Fruit fly (Drosophila melanogaster) whole organism, embryonic: ENCODE results near the gene CG4004.

Experiments
- CG11723 ChIP-seq: fragments of 200-800 bp; sonication (Bioruptor generic); optimal IDR thresholded peaks from 2 replicates; lab custom pipeline; 2017; ENCODE audit warnings: missing biosample characterization, mild to moderate bottlenecking, missing genetic modification characterization
- CG12104 ChIP-seq: fragments of 200-800 bp; sonication (Bioruptor generic); optimal IDR thresholded peaks from 3 replicates; lab custom pipeline; 2016; ENCODE audit warnings: missing biosample characterization, missing genetic modification characterization
- CG12299 ChIP-seq: fragments of 200-800 bp; sonication (Bioruptor generic); optimal IDR thresholded peaks from 2 replicates; lab custom pipeline; 2018; ENCODE audit warnings: missing biosample characterization, mild to moderate bottlenecking, missing genetic modification characterization
- CG14441 ChIP-seq: fragments of 200-800 bp; sonication (Bioruptor generic); IDR thresholded peaks from 2 replicates; pipeline ENCODE4 v1.3.6; 2022; ENCODE audit warnings: missing biosample characterization, missing genetic modification characterization
- CG15011 ChIP-seq: fragments of 200-800 bp; sonication (Bioruptor generic); optimal IDR thresholded peaks from 3 replicates; lab custom pipeline; 2018; ENCODE audit warnings: missing biosample characterization, mild to moderate bottlenecking, missing genetic modification characterization
- CG17361 ChIP-seq: fragments of 200-800 bp; sonication (Bioruptor generic); IDR thresholded peaks from 3 replicates; pipeline ENCODE4 v1.3.6; 2022; ENCODE audit warnings: missing biosample characterization, missing genetic modification characterization
- CG18599 ChIP-seq: fragments of 200-800 bp; sonication (Bioruptor generic); optimal IDR thresholded peaks from 3 replicates; lab custom pipeline; 2017; ENCODE audit warnings: missing biosample characterization, missing genetic modification characterization, mild to moderate bottlenecking, moderate library complexity, missing genetic modification reagents
- CG2202 ChIP-seq: fragments of 200-800 bp; sonication (Bioruptor generic); optimal IDR thresholded peaks from 2 replicates; lab custom pipeline; 2018; ENCODE audit warnings: missing biosample characterization, mild to moderate bottlenecking, missing genetic modification characterization
- CG31441 ChIP-seq: fragments of 200-800 bp; sonication (Bioruptor generic); IDR thresholded peaks from 2 replicates; pipeline ENCODE4 v1.3.6; 2022; ENCODE audit warnings: missing biosample characterization, missing genetic modification characterization
- CG33557 ChIP-seq: fragments of 200-800 bp; sonication (Bioruptor generic); optimal IDR thresholded peaks from 2 replicates; lab custom pipeline; 2019; ENCODE audit warnings: missing biosample characterization, mild to moderate bottlenecking, missing genetic modification characterization, moderate library complexity
- CG34224 ChIP-seq: fragments of 200-800 bp; sonication (Bioruptor generic); IDR thresholded peaks from 3 replicates; pipeline ENCODE4 v1.3.6; 2022; ENCODE audit warnings: missing biosample characterization, missing genetic modification characterization; ENCODE audit not compliant: partially characterized antibody
- CG6272 ChIP-seq: fragments of 200-800 bp; sonication (Bioruptor generic); IDR thresholded peaks from 2 replicates; pipeline ENCODE4 v1.3.6; 2022; ENCODE audit warnings: missing biosample characterization, missing genetic modification characterization
- CG6854 ChIP-seq: fragments of 200-800 bp; sonication (Bioruptor generic); optimal IDR thresholded peaks from 3 replicates; lab custom pipeline; 2017; ENCODE audit warnings: missing biosample characterization, mild to moderate bottlenecking, missing genetic modification characterization
- CG7745 ChIP-seq: fragments of 200-800 bp; sonication (Bioruptor generic); optimal IDR thresholded peaks from 2 replicates; lab custom pipeline; 2018; ENCODE audit warnings: missing biosample characterization, mild to moderate bottlenecking, missing genetic modification characterization, moderate library complexity
- CG9817 ChIP-seq: fragments of 200-800 bp; sonication (Bioruptor generic); optimal IDR thresholded peaks from 2 replicates; lab custom pipeline; 2018; ENCODE audit warnings: missing biosample characterization, mild to moderate bottlenecking, missing genetic modification characterization, moderate library complexity
- Dll ChIP-seq: fragments of 200-800 bp; sonication (Bioruptor generic); IDR thresholded peaks from 4 replicates; pipeline ENCODE4 v1.3.6; 2022; ENCODE audit warnings: missing biosample characterization, missing genetic modification characterization; ENCODE audit not compliant: partially characterized antibody
- Doc3 ChIP-seq: fragments of 200-800 bp; sonication (Bioruptor generic); IDR thresholded peaks from 3 replicates; pipeline ENCODE4 v1.3.6; 2022; ENCODE audit warnings: missing biosample characterization, missing genetic modification characterization; ENCODE audit not compliant: partially characterized antibody
- GATAe ChIP-seq: fragments of 200-800 bp; sonication (Bioruptor generic); conservative IDR thresholded peaks from 2 replicates; pipeline ENCODE4 v1.3.6; 2022; ENCODE audit warnings: missing biosample characterization, missing genetic modification characterization
- Jarid2 ChIP-seq: fragments of 200-800 bp; sonication (Bioruptor generic); optimal IDR thresholded peaks from 3 replicates; lab custom pipeline; 2017; ENCODE audit warnings: mild to moderate bottlenecking, missing biosample characterization, missing genetic modification reagents, missing genetic modification characterization
- Lhr ChIP-seq: fragments of 200-800 bp; sonication (Bioruptor generic); optimal IDR thresholded peaks from 3 replicates; lab custom pipeline; 2017; ENCODE audit warnings: mild to moderate bottlenecking, missing biosample characterization, missing genetic modification reagents, missing genetic modification characterization
- NC2α ChIP-seq: fragments of 200-800 bp; sonication (Bioruptor generic); optimal IDR thresholded peaks from 2 replicates; lab custom pipeline; 2016; ENCODE audit warnings: missing biosample characterization, missing genetic modification characterization
- Optix ChIP-seq: fragments of 200-800 bp; sonication (Bioruptor generic); IDR thresholded peaks from 3 replicates; pipeline ENCODE4 v1.3.6; 2022; ENCODE audit warnings: missing biosample characterization, missing genetic modification characterization
- Pdp1 ChIP-seq, 2 experiments: fragments of 200-800 bp; sonication (Bioruptor generic); optimal IDR thresholded peaks; 3 replicates each; lab custom pipeline; 2016; ENCODE audit warnings: missing biosample characterization in 2 of 2, missing genetic modification characterization in 2 of 2, mild to moderate bottlenecking in 1 of 2, moderate library complexity in 1 of 2
- Ptx1 ChIP-seq: fragments of 200-800 bp; sonication (Bioruptor generic); IDR thresholded peaks from 2 replicates; pipeline ENCODE4 v1.3.6; 2022; ENCODE audit warnings: missing biosample characterization, missing genetic modification characterization
- Ravus ChIP-seq: fragments of 200-800 bp; sonication (Bioruptor generic); IDR thresholded peaks from 2 replicates; pipeline ENCODE4 v1.3.6; 2022; ENCODE audit warnings: missing biosample characterization, missing genetic modification characterization
- Sry-δ ChIP-seq: fragments of 200-800 bp; sonication (Bioruptor generic); optimal IDR thresholded peaks from 2 replicates; lab custom pipeline; 2016; ENCODE audit warnings: missing biosample characterization, missing genetic modification characterization
- YL-1 ChIP-seq: fragments of 200-800 bp; sonication (Bioruptor generic); optimal IDR thresholded peaks from 3 replicates; lab custom pipeline; 2017; ENCODE audit warnings: missing biosample characterization, mild to moderate bottlenecking, missing genetic modification characterization
- ac ChIP-seq: fragments of 200-800 bp; sonication (Bioruptor generic); optimal IDR thresholded peaks from 3 replicates; lab custom pipeline; 2017; ENCODE audit warnings: missing biosample characterization, mild to moderate bottlenecking, missing genetic modification characterization
- amos ChIP-seq: fragments of 200-800 bp; sonication (Bioruptor generic); IDR thresholded peaks from 2 replicates; pipeline ENCODE4 v1.3.6; 2022; ENCODE audit warnings: missing biosample characterization, missing genetic modification characterization; ENCODE audit not compliant: partially characterized antibody
- aop ChIP-seq: fragments of 200-800 bp; sonication (Bioruptor generic); IDR thresholded peaks from 2 replicates; pipeline ENCODE4 v1.3.6; 2022; ENCODE audit warnings: missing biosample characterization, missing genetic modification characterization
- ara ChIP-seq: fragments of 200-800 bp; sonication (Bioruptor generic); IDR thresholded peaks from 2 replicates; pipeline ENCODE4 v1.3.6; 2022; ENCODE audit warnings: missing biosample characterization, missing genetic modification characterization
- corto ChIP-seq: fragments of 200-800 bp; sonication (Bioruptor generic); optimal IDR thresholded peaks from 2 replicates; lab custom pipeline; 2016; ENCODE audit warnings: missing biosample characterization, mild to moderate bottlenecking, missing genetic modification characterization, moderate library complexity
- exex ChIP-seq: fragments of 200-800 bp; sonication (Bioruptor generic); optimal IDR thresholded peaks from 4 replicates; lab custom pipeline; 2018; ENCODE audit warnings: missing biosample characterization, mild to moderate bottlenecking, missing genetic modification characterization, moderate library complexity
- gro ChIP-seq: fragments of 200-800 bp; sonication (Bioruptor generic); optimal IDR thresholded peaks from 2 replicates; lab custom pipeline; 2016; ENCODE audit warnings: missing biosample characterization, missing genetic modification characterization
- inv ChIP-seq: fragments of 200-800 bp; sonication (Bioruptor generic); IDR thresholded peaks from 2 replicates; pipeline ENCODE4 v1.3.6; 2022; ENCODE audit warnings: missing biosample characterization, missing genetic modification characterization; ENCODE audit not compliant: partially characterized antibody
- jing ChIP-seq: fragments of 200-800 bp; sonication (Bioruptor generic); optimal IDR thresholded peaks from 2 replicates; lab custom pipeline; 2018; ENCODE audit warnings: missing biosample characterization, mild to moderate bottlenecking, missing genetic modification characterization
- ken ChIP-seq: fragments of 200-800 bp; sonication (Bioruptor generic); IDR thresholded peaks from 3 replicates; pipeline ENCODE4 v1.3.6; 2022; ENCODE audit warnings: missing biosample characterization, missing genetic modification characterization
- mirr ChIP-seq: fragments of 200-800 bp; sonication (Bioruptor generic); optimal IDR thresholded peaks from 3 replicates; lab custom pipeline; 2018; ENCODE audit warnings: missing biosample characterization, mild to moderate bottlenecking, missing genetic modification characterization
- nau ChIP-seq: fragments of 200-800 bp; sonication (Bioruptor generic); optimal IDR thresholded peaks from 3 replicates; lab custom pipeline; 2017; ENCODE audit warnings: missing biosample characterization, mild to moderate bottlenecking, missing genetic modification characterization, missing genetic modification reagents
- otp ChIP-seq: fragments of 200-800 bp; sonication (Bioruptor generic); IDR thresholded peaks from 3 replicates; pipeline ENCODE4, ENCODE4 v1.3.6; 2022; ENCODE audit warnings: missing biosample characterization, missing genetic modification characterization
- p53 ChIP-seq: fragments of 200-800 bp; sonication (Bioruptor generic); optimal IDR thresholded peaks from 2 replicates; lab custom pipeline; 2016; ENCODE audit warnings: missing biosample characterization, missing genetic modification characterization
- sima ChIP-seq: fragments of 200-800 bp; sonication (Bioruptor generic); optimal IDR thresholded peaks from 2 replicates; lab custom pipeline; 2016; ENCODE audit warnings: missing biosample characterization, missing genetic modification characterization
- slou ChIP-seq: fragments of 200-800 bp; sonication (Bioruptor generic); optimal IDR thresholded peaks from 3 replicates; lab custom pipeline; 2016; ENCODE audit warnings: missing biosample characterization, missing genetic modification characterization
- stc ChIP-seq: fragments of 200-800 bp; sonication (Bioruptor generic); IDR thresholded peaks from 2 replicates; pipeline ENCODE4 v1.3.6; 2022; ENCODE audit warnings: missing biosample characterization, missing genetic modification characterization
- trh ChIP-seq: fragments of 200-800 bp; sonication (Bioruptor generic); optimal IDR thresholded peaks from 2 replicates; lab custom pipeline; 2016; ENCODE audit warnings: missing biosample characterization, missing genetic modification characterization
- ttk ChIP-seq: fragments of 200-800 bp; sonication (Bioruptor generic); IDR thresholded peaks from 2 replicates; pipeline ENCODE4 v2.1.2; 2022; ENCODE audit warnings: missing biosample characterization, missing genetic modification characterization
- wdn ChIP-seq: fragments of 200-800 bp; sonication (Bioruptor generic); IDR thresholded peaks from 2 replicates; pipeline ENCODE4 v1.3.6; 2022; ENCODE audit warnings: missing biosample characterization, missing genetic modification characterization
- zen2 ChIP-seq: fragments of 200-800 bp; sonication (Bioruptor generic); IDR thresholded peaks from 3 replicates; pipeline ENCODE4 v1.3.6; 2022; ENCODE audit warnings: missing biosample characterization, missing genetic modification characterization; ENCODE audit not compliant: partially characterized antibody

CG4004 gene

DNA sequence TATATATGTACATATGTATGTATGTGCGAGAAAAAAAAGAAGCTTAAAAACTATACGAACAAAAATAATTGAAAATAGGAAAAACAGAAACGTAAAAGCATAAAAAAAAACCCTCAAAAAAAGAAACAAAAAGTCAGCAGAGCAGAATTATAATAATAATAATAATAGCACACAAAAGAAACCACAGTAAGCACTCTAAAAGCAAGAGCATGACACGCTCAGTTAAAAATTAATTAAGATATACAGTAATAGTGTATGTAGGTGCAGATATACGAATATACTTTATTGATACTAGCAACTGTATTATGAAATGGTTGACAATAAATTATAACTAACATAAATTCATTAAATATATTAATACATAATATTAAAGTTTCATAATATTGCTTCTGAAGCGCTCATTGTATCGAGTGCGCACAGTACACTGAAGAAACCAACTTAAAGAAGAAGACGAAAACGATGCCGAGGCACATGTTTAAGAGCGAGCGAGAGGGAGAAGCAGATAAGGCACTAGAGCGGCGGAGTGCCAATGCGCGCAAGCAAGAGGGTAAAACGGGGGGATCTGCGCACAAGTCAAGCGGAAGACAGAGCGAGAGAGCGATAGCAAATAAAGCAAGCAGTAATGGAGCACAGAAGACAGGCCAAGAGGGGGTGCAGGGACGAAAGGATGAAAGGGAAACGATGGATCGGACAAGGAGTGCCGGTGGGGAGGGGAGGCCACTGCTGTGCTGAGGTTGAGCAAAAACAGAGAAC lies 9.1 kb upstream of the CG4004 start (continued):
- TF ChIP-seq Doc3 (GFP tag; lab: Robert Waterston, UW) (no peak), CG17361 (GFP tag; lab: Robert Waterston, UW) (peak; percentile 76), CG12104 (peak; percentile 60), GATAe (GFP tag; lab: Robert Waterston, UW) (peak; percentile 77), CG6854 (GFP tag; lab: Kevin White, UChicago) (peak; percentile 84), ttk (GFP tag; lab: Robert Waterston, UW) (peak; percentile 70), CG11723 (GFP tag; lab: Kevin White, UChicago) (peak; percentile 60), sima (GFP tag; lab: Kevin White, UChicago) (no peak), ara (peak; percentile 80), YL-1 (GFP tag; lab: Kevin White, UChicago) (peak; percentile 14), Pdp1 (GFP tag; optimal IDR thresholded peaks at IDR 0.05; lab: Kevin White, UChicago) (peak in 1 of 2 experiments; percentile 3), corto (GFP tag; lab: Kevin White, UChicago) (peak; percentile 69), CG15011 (GFP tag; lab: Kevin White, UChicago) (peak; percentile 72), jing (GFP tag; lab: Kevin White, UChicago) (peak; percentile 68), CG31441 (GFP tag; lab: Robert Waterston, UW) (peak; percentile 82; the same call in 1 of the 2 replicates), Jarid2 (GFP tag; lab: Kevin White, UChicago) (peak; percentile 64), exex (tag; lab: Kevin White, UChicago) (peak; percentile 82), p53 (no peak), aop (peak; percentile 46; the same call in 1 of the 2 replicates), CG2202 (peak; percentile 50), trh (GFP tag; lab: Kevin White, UChicago) (peak; percentile 52), CG34224 (GFP tag; lab: Robert Waterston, UW) (no peak), ac (GFP tag; lab: Kevin White, UChicago) (peak; percentile 32), amos (GFP tag; lab: Robert Waterston, UW) (no peak; the same call in 1 of the 2 replicates), stc (peak; percentile 89), gro (GFP tag; lab: Kevin White, UChicago) (no peak), zen2 (GFP tag; lab: Robert Waterston, UW) (no peak), Optix (GFP tag; lab: Robert Waterston, UW) (no peak; the same call in 2 of the 3 replicates), CG14441 (GFP tag; lab: Robert Waterston, UW) (peak; percentile 82), inv (GFP tag; lab: Robert Waterston, UW) (no peak; the same call in 1 of the 2 replicates), CG33557 (GFP tag; lab: Kevin White, UChicago) (peak; percentile 89), CG7745 (tag; lab: Kevin White, UChicago) (no peak), CG18599 (GFP tag; lab: Kevin White, UChicago) (peak; percentile 94), slou (peak; percentile 71), nau (GFP tag; lab: Kevin White, UChicago) (peak; percentile 31), mirr (GFP tag; lab: Kevin White, UChicago) (peak; percentile 8), Ptx1 (GFP tag; lab: Robert Waterston, UW) (peak; percentile 93), ken (peak; percentile 72), CG9817 (tag; lab: Kevin White, UChicago) (peak; percentile 94), Ravus (GFP tag; lab: Robert Waterston, UW) (peak; percentile 74), NC2α (GFP tag; lab: Kevin White, UChicago) (no peak), wdn (GFP tag; lab: Robert Waterston, UW) (peak; percentile 84), Dll (GFP tag; lab: Robert Waterston, UW) (no peak), CG6272 (GFP tag; lab: Robert Waterston, UW) (peak; percentile 79), CG12299 (tag; lab: Kevin White, UChicago) (peak; percentile 87), Lhr (GFP tag; lab: Kevin White, UChicago) (peak; percentile 42), Sry-δ (GFP tag; lab: Kevin White, UChicago) (no peak), otp (GFP tag; lab: Robert Waterston, UW) (peak; percentile 67; the same call in 2 of the 3 replicates)
